Fruit fly (Drosophila melanogaster) whole organism, embryonic: ENCODE results near the gene Or65c.
A peak's percentile ranks its signal among the peaks of the same experiment; 100 is the strongest.

Source experiments
- Atf6 ChIP-seq: fragments of 200-800 bp; sonication (Bioruptor generic); IDR thresholded peaks from 2 replicates; pipeline ENCODE4 v1.3.6; 2022; ENCODE audit warnings: missing biosample characterization, missing genetic modification characterization
- B-H2 ChIP-seq: fragments of 200-800 bp; sonication (Bioruptor generic); optimal IDR thresholded peaks from 2 replicates; lab custom pipeline; 2018; ENCODE audit warnings: missing biosample characterization, mild to moderate bottlenecking, missing genetic modification characterization
- Blimp-1 ChIP-seq: fragments of 200-800 bp; sonication (Bioruptor generic); optimal IDR thresholded peaks from 3 replicates; lab custom pipeline; 2018; ENCODE audit warnings: missing biosample characterization, missing genetic modification characterization, mild to moderate bottlenecking, moderate library complexity, missing genetic modification reagents
- CG10209 ChIP-seq: fragments of 200-800 bp; sonication (Bioruptor generic); optimal IDR thresholded peaks from 3 replicates; lab custom pipeline; 2017; ENCODE audit warnings: missing biosample characterization, mild to moderate bottlenecking, missing genetic modification characterization, missing genetic modification reagents
- CG10565 ChIP-seq: fragments of 200-800 bp; sonication (Bioruptor generic); optimal IDR thresholded peaks from 3 replicates; lab custom pipeline; 2016; ENCODE audit warnings: missing biosample characterization, mild to moderate bottlenecking, missing genetic modification characterization
- CG11398 ChIP-seq: fragments of 200-800 bp; sonication (Bioruptor generic); optimal IDR thresholded peaks from 2 replicates; lab custom pipeline; 2016; ENCODE audit warnings: missing biosample characterization, missing genetic modification characterization
- CG13424 ChIP-seq: fragments of 200-800 bp; sonication (Bioruptor generic); optimal IDR thresholded peaks from 2 replicates; lab custom pipeline; 2019; ENCODE audit warnings: missing biosample characterization, mild to moderate bottlenecking, missing genetic modification characterization, moderate library complexity
- CG14710 ChIP-seq: fragments of 200-800 bp; sonication (Bioruptor generic); optimal IDR thresholded peaks from 3 replicates; lab custom pipeline; 2019; ENCODE audit warnings: missing biosample characterization, mild to moderate bottlenecking, missing genetic modification characterization, moderate library complexity
- CG17328 ChIP-seq: fragments of 200-800 bp; sonication (Bioruptor generic); IDR thresholded peaks from 2 replicates; pipeline ENCODE4 v1.3.6; 2022; ENCODE audit warnings: missing biosample characterization, missing genetic modification characterization
- CG17361 ChIP-seq: fragments of 200-800 bp; sonication (Bioruptor generic); IDR thresholded peaks from 3 replicates; pipeline ENCODE4 v1.3.6; 2022; ENCODE audit warnings: missing biosample characterization, missing genetic modification characterization
- CG17802 ChIP-seq: fragments of 200-800 bp; sonication (Bioruptor generic); optimal IDR thresholded peaks from 2 replicates; lab custom pipeline; 2018; ENCODE audit warnings: missing biosample characterization, mild to moderate bottlenecking, missing genetic modification characterization, moderate library complexity
- CG31388 ChIP-seq: fragments of 200-800 bp; sonication (Bioruptor generic); optimal IDR thresholded peaks from 2 replicates; lab custom pipeline; 2016; ENCODE audit warnings: missing biosample characterization, missing genetic modification characterization
- CG33213 ChIP-seq: fragments of 200-800 bp; sonication (Bioruptor generic); optimal IDR thresholded peaks from 3 replicates; lab custom pipeline; 2016; ENCODE audit warnings: missing biosample characterization, missing genetic modification characterization
- CG4854 ChIP-seq: fragments of 200-800 bp; sonication (Bioruptor generic); optimal IDR thresholded peaks from 2 replicates; lab custom pipeline; 2016; ENCODE audit warnings: missing biosample characterization, missing genetic modification characterization, inconsistent platforms
- CG5180 ChIP-seq: fragments of 200-800 bp; sonication (Bioruptor generic); optimal IDR thresholded peaks from 3 replicates; lab custom pipeline; 2017; ENCODE audit warnings: missing biosample characterization, missing genetic modification characterization, mild to moderate bottlenecking, moderate library complexity, missing genetic modification reagents
- CG6175 ChIP-seq: fragments of 200-800 bp; sonication (Bioruptor generic); IDR thresholded peaks from 3 replicates; pipeline ENCODE4 v1.3.6; 2022; ENCODE audit warnings: missing biosample characterization, missing genetic modification characterization
- CG8478 ChIP-seq: fragments of >200 bp; optimal IDR thresholded peaks from 2 replicates; lab custom pipeline; 2018
- D ChIP-seq, 2 experiments: fragments of 200-800 bp in 1 of 2; fragments of >200 bp in 1 of 2; sonication (Bioruptor generic) in 1 of 2; optimal IDR thresholded peaks; 2 replicates in 1 of 2; 3 replicates in 1 of 2; lab custom pipeline; 2017; ENCODE audit warnings: mild to moderate bottlenecking in 1 of 2, missing biosample characterization in 1 of 2, missing genetic modification characterization in 1 of 2, missing genetic modification reagents in 1 of 2
- Drgx ChIP-seq: fragments of 200-800 bp; sonication (Bioruptor generic); IDR thresholded peaks from 2 replicates; pipeline ENCODE4 v1.3.6; 2022; ENCODE audit warnings: missing biosample characterization, missing genetic modification characterization
- Hr78 ChIP-seq, 2 experiments: fragments of 200-800 bp in 1 of 2; fragments of >200 bp in 1 of 2; sonication (Bioruptor generic) in 1 of 2; optimal IDR thresholded peaks; 2 replicates each; lab custom pipeline; 2017 to 2019; ENCODE audit warnings: missing biosample characterization in 2 of 2, missing genetic modification characterization in 2 of 2, mild to moderate bottlenecking in 1 of 2, moderate library complexity in 1 of 2
- Kr ChIP-seq: fragments of 200-800 bp; sonication (Bioruptor generic); optimal IDR thresholded peaks from 2 replicates; lab custom pipeline; 2017; ENCODE audit warnings: missing biosample characterization, mild to moderate bottlenecking, missing genetic modification characterization
- Mes4 ChIP-seq: fragments of 200-800 bp; sonication (Bioruptor generic); optimal IDR thresholded peaks from 2 replicates; lab custom pipeline; 2016; ENCODE audit warnings: missing biosample characterization, missing genetic modification characterization
- Oaz ChIP-seq: fragments of 200-800 bp; sonication (Bioruptor generic); IDR thresholded peaks from 2 replicates; pipeline ENCODE4 v1.3.6; 2022; ENCODE audit warnings: missing biosample characterization, missing genetic modification characterization
- Scr ChIP-seq: fragments of 200-800 bp; sonication (Bioruptor generic); IDR thresholded peaks from 2 replicates; pipeline ENCODE4 v1.3.6; 2022; ENCODE audit warnings: missing biosample characterization, missing genetic modification characterization; ENCODE audit not compliant: partially characterized antibody
- Spps ChIP-seq: fragments of 200-800 bp; sonication (Bioruptor generic); optimal IDR thresholded peaks from 2 replicates; lab custom pipeline; 2018; ENCODE audit warnings: missing biosample characterization, mild to moderate bottlenecking, missing genetic modification characterization
- Sry-β ChIP-seq: fragments of 200-800 bp; sonication (Bioruptor generic); optimal IDR thresholded peaks from 2 replicates; lab custom pipeline; 2018; ENCODE audit warnings: missing biosample characterization, mild to moderate bottlenecking, missing genetic modification characterization, moderate library complexity
- Xrp1 ChIP-seq: fragments of 200-800 bp; sonication (Bioruptor generic); IDR thresholded peaks from 2 replicates; pipeline ENCODE4 v1.3.6; 2022; ENCODE audit warnings: missing biosample characterization, missing genetic modification characterization
- ap ChIP-seq: fragments of 200-800 bp; sonication (Bioruptor generic); IDR thresholded peaks from 2 replicates; pipeline ENCODE4 v1.3.6; 2022; ENCODE audit warnings: missing biosample characterization, missing genetic modification characterization
- chif ChIP-seq, 2 experiments: fragments of 200-800 bp; sonication (Bioruptor generic); optimal IDR thresholded peaks; 3 replicates each; lab custom pipeline; 2016; ENCODE audit warnings: missing biosample characterization in 2 of 2, missing genetic modification characterization in 2 of 2
- gcm2 ChIP-seq: fragments of 200-800 bp; sonication (Bioruptor generic); optimal IDR thresholded peaks from 2 replicates; lab custom pipeline; 2016; ENCODE audit warnings: missing biosample characterization, missing genetic modification characterization
- ham ChIP-seq: fragments of 200-800 bp; sonication (Bioruptor generic); IDR thresholded peaks from 2 replicates; pipeline ENCODE4 v1.3.6; 2022; ENCODE audit warnings: missing biosample characterization, missing genetic modification characterization
- inv ChIP-seq: fragments of 200-800 bp; sonication (Bioruptor generic); IDR thresholded peaks from 2 replicates; pipeline ENCODE4 v1.3.6; 2022; ENCODE audit warnings: missing biosample characterization, missing genetic modification characterization; ENCODE audit not compliant: partially characterized antibody
- lbe ChIP-seq: fragments of 200-800 bp; sonication (Bioruptor generic); optimal IDR thresholded peaks from 2 replicates; lab custom pipeline; 2016; ENCODE audit warnings: missing biosample characterization, mild to moderate bottlenecking, missing genetic modification characterization
- nom ChIP-seq: fragments of 200-800 bp; sonication (Bioruptor generic); optimal IDR thresholded peaks from 2 replicates; lab custom pipeline; 2017; ENCODE audit warnings: missing biosample characterization, missing genetic modification characterization, mild to moderate bottlenecking, moderate library complexity, missing genetic modification reagents
- pan ChIP-seq, 4 experiments: fragments of >200 bp in 3 of 4; fragments of 200-800 bp in 1 of 4; sonication (Bioruptor generic) in 1 of 4; optimal IDR thresholded peaks in 3 of 4; IDR thresholded peaks in 1 of 4; 2 replicates each; pipeline versions ENCODE4 v1.3.6 to Lab custom; 2017 to 2022; ENCODE audit warnings: missing biosample characterization in 2 of 4, missing genetic modification characterization in 2 of 4, mixed read lengths in 1 of 4
- phol ChIP-seq: fragments of 200-800 bp; sonication (Bioruptor generic); optimal IDR thresholded peaks from 3 replicates; lab custom pipeline; 2018; ENCODE audit warnings: missing biosample characterization, mild to moderate bottlenecking, missing genetic modification characterization, moderate library complexity
- sqz ChIP-seq: fragments of 200-800 bp; sonication (Bioruptor generic); optimal IDR thresholded peaks from 3 replicates; lab custom pipeline; 2018; ENCODE audit warnings: missing biosample characterization, mild to moderate bottlenecking, missing genetic modification characterization
- wdn ChIP-seq: fragments of 200-800 bp; sonication (Bioruptor generic); IDR thresholded peaks from 2 replicates; pipeline ENCODE4 v1.3.6; 2022; ENCODE audit warnings: missing biosample characterization, missing genetic modification characterization
- z ChIP-seq: fragments of 200-800 bp; sonication (Bioruptor generic); IDR thresholded peaks from 3 replicates; pipeline ENCODE4 v1.3.6; 2022; ENCODE audit warnings: missing biosample characterization, missing genetic modification characterization

Gene Or65c

DNA sequence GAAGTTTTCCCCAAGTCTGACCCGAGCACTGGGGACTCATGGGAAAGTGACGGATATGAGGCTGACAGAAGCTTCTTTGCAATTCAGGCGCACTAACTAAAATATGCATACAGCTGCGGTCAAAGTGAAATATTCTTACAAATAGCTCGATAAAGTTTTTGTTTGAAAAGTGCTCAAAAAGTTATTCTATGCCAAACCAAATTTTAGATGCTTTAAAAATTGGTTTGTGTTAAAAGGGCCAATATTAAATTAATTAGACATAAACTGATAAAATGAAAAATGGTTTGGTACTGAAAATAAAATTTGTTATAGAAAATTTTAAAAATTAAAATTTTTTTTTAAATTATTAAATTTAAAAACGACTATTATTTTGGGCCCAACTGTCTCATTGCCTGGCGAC is 39.2 kb downstream of the Or65c start:
- TF ChIP-seq CG31388, result no peak
- TF ChIP-seq CG8478, result no peak
- no peak for TF ChIP-seq CG11398 (GFP tag; lab: Kevin White, UChicago)
- TF ChIP-seq Scr (GFP tag; lab: Robert Waterston, UW), result no peak
- no peak for TF ChIP-seq z (GFP tag; lab: Robert Waterston, UW)
- TF ChIP-seq pan (optimal IDR thresholded peaks at IDR 0.05; lab: Kevin White, UChicago), result no peak
- TF ChIP-seq pan (GFP tag; optimal IDR thresholded peaks at IDR 0.05 in 1 of 2, IDR thresholded peaks at IDR 0.05 in 1 of 2), result no peak
- TF ChIP-seq CG5180 (GFP tag; lab: Kevin White, UChicago), result no peak

DNA sequence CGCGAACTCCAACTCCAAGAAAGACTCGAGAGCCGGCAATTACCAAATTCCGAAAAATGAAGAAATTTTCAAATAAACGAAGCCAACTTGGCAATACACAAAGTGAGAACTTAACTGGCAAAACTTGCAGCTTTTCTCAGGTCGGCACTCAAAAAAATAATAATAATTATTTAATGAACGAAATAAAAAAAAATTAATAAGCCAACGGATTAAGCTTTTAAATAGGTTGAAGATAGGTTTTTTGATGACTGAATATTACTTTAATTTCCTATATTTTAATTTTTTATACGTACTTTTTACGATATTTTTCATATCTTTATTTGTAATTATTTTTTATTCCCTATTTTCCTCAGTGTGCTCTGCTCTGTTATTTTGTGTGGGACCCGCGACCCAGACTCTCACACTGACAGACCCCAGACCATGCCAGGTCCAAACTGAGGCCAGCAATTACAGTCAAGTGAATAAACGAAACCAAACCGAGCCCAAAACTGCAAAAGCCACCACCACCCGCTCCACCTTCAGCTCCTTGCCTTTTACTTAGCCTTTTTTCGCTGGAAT is 42.3 kb downstream of the Or65c start:
- TF ChIP-seq CG10565 (GFP tag; lab: Kevin White, UChicago), result no peak
- TF ChIP-seq lbe (GFP tag; lab: Kevin White, UChicago), result peak; percentile 26

DNA sequence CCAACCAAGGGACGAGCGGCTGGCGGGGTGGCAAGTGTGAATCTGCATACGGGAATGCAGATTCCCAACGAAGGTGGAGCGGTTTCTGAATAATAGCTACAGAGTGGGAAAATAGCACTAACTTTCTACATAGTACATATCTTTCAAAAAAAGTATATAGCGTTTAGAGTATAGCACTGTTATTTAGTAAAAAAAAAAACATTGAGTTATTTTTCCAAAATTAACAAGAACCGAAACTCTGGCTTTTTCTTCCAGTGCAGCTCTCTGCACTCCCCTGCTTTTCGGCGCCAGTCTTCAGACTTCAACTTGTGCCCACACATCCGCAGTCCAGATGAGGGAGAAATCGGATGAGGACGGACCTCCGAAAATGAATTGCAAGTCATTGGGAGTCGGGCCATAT is 44.0 kb downstream of the Or65c start:
- TF ChIP-seq nom (GFP tag; lab: Kevin White, UChicago) (peak; percentile 59), Sry-β (GFP tag; lab: Kevin White, UChicago) (no peak), Oaz (GFP tag; lab: Robert Waterston, UW) (no peak), Atf6 (GFP tag; lab: Robert Waterston, UW) (no peak), wdn (GFP tag; lab: Robert Waterston, UW) (no peak), ap (GFP tag; lab: Robert Waterston, UW) (no peak), chif (GFP tag; optimal IDR thresholded peaks at IDR 0.05; lab: Kevin White, UChicago) (no peak), inv (no peak), Xrp1 (GFP tag; lab: Robert Waterston, UW) (0 out of 2 replicates have a peak, but pooled peaks have one; percentile 16), CG13424 (tag; lab: Kevin White, UChicago) (no peak), CG10565 (GFP tag; lab: Kevin White, UChicago) (no peak), CG33213 (no peak), Drgx (peak; percentile 17; the same call in 1 of the 2 replicates), CG17361 (GFP tag; lab: Robert Waterston, UW) (no peak), Mes4 (GFP tag; lab: Kevin White, UChicago) (no peak), sqz (GFP tag; lab: Kevin White, UChicago) (no peak), gcm2 (GFP tag; lab: Kevin White, UChicago) (no peak), CG10209 (GFP tag; lab: Kevin White, UChicago) (no peak), ham (GFP tag; lab: Robert Waterston, UW) (no peak), Kr (GFP tag; lab: Kevin White, UChicago) (no peak), CG4854 (no peak), CG17802 (no peak), CG6175 (no peak), Spps (tag; lab: Kevin White, UChicago) (no peak), CG17328 (GFP tag; lab: Robert Waterston, UW) (no peak), CG14710 (tag; lab: Kevin White, UChicago) (no peak), B-H2 (GFP tag; lab: Kevin White, UChicago) (no peak), Hr78 (GFP tag; optimal IDR thresholded peaks at IDR 0.05; lab: Kevin White, UChicago) (no peak), Blimp-1 (GFP tag; lab: Kevin White, UChicago) (peak; percentile 1), D (optimal IDR thresholded peaks at IDR 0.05; lab: Kevin White, UChicago) (no peak), D (GFP tag; optimal IDR thresholded peaks at IDR 0.05; lab: Kevin White, UChicago) (peak; percentile 6), phol (tag; lab: Kevin White, UChicago) (peak; percentile 5)
